Fruit fly (Drosophila melanogaster) Kc167 (cell line): ENCODE data around the gene Targ1.

Experiments used
- Myc ChIP-seq: fragments of >200 bp; optimal IDR thresholded peaks from 2 replicates; lab custom pipeline; 2017; ENCODE audit warnings: missing external identifiers
- Sin3A ChIP-seq: fragments of >200 bp; optimal IDR thresholded peaks from 2 replicates; lab custom pipeline; 2018; ENCODE audit warnings: missing external identifiers
- psq ChIP-seq: fragments of >200 bp; optimal IDR thresholded peaks from 2 replicates; lab custom pipeline; 2017; ENCODE audit warnings: missing external identifiers

DNA sequence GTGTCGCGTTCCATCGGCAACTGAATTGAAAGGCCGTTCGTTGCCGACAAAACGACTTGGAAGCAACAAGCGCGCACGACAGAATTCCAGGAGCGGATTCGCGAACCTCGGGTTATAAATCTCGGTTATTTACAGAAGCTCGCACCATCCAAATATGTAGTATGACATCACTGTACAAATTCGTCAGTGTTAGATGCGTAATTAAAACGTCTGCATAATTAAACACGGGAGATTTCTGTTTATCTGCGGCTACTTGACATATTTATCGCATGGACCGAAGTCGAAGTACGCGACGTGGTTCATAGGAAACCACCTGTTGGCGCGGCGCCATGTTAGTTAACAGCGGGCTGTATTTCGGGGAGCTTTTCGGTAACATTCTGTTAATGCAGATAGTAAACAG is 30.8 kb downstream of the Targ1 start, which contains the start of gene Ac78C:
- TF ChIP-seq Myc (lab: Kevin White, UChicago) (no peak), psq (lab: Kevin White, UChicago) (no peak), Sin3A (lab: Kevin White, UChicago) (no peak)
